Fruit fly (Drosophila melanogaster): ENCODE results near the gene tinc.

The tinc gene

dm6 chr3R:17814191-17814923, 3.0 kb downstream of the tinc start:
- peak; percentile 46 for TF ChIP-seq CG32006 (GFP tag; optimal IDR thresholded peaks at IDR 0.05)
- TF ChIP-seq CG34406 (GFP tag; optimal IDR thresholded peaks at IDR 0.05) = no peak
- TF ChIP-seq CG8319 (GFP tag; optimal IDR thresholded peaks at IDR 0.05) = no peak
- TF ChIP-seq CG15336 (GFP tag; IDR thresholded peaks at IDR 0.05) = no peak
- no peak for TF ChIP-seq dac (GFP tag; optimal IDR thresholded peaks at IDR 0.05)
- TF ChIP-seq Hr38 (GFP tag; optimal IDR thresholded peaks at IDR 0.05) = no peak
- TF ChIP-seq eg (GFP tag; IDR thresholded peaks at IDR 0.05) = 0 out of 3 replicates have a peak, but pooled peaks have one; percentile 43
- TF ChIP-seq CG9139 (GFP tag; optimal IDR thresholded peaks at IDR 0.05) = no peak
- no peak for TF ChIP-seq Ets21C (GFP tag; optimal IDR thresholded peaks at IDR 0.05)
- TF ChIP-seq CG11902 (GFP tag; optimal IDR thresholded peaks at IDR 0.05) = no peak
- TF ChIP-seq topi (GFP tag; optimal IDR thresholded peaks at IDR 0.05) = no peak
- no peak for TF ChIP-seq CG16779 (tag; optimal IDR thresholded peaks at IDR 0.05)
- TF ChIP-seq spab (GFP tag; optimal IDR thresholded peaks at IDR 0.05) = no peak
- TF ChIP-seq CG6808 (GFP tag; optimal IDR thresholded peaks at IDR 0.05) = no peak
- TF ChIP-seq Met (GFP tag; optimal IDR thresholded peaks at IDR 0.05) = no peak
- no peak for TF ChIP-seq dsx (GFP tag; optimal IDR thresholded peaks at IDR 0.05; ENCODE audit: poor library complexity, severe bottlenecking)
- no peak for TF ChIP-seq lz (GFP tag; optimal IDR thresholded peaks at IDR 0.05)
- no peak for TF ChIP-seq Hr39 (GFP tag; optimal IDR thresholded peaks at IDR 0.05)
- peak; percentile 15 for TF ChIP-seq CG10631 (GFP tag; optimal IDR thresholded peaks at IDR 0.05)
- TF ChIP-seq achi (GFP tag; optimal IDR thresholded peaks at IDR 0.05) = no peak
- TF ChIP-seq vri (GFP tag; optimal IDR thresholded peaks at IDR 0.05) = no peak
- TF ChIP-seq Ets96B (tag; optimal IDR thresholded peaks at IDR 0.05) = no peak
- TF ChIP-seq Sox14 (GFP tag; optimal IDR thresholded peaks at IDR 0.05) = no peak
- TF ChIP-seq Gug (GFP tag; IDR thresholded peaks at IDR 0.05) = no peak
- TF ChIP-seq Eip93F (GFP tag; optimal IDR thresholded peaks at IDR 0.05) = no peak
- TF ChIP-seq CG31627 (GFP tag; optimal IDR thresholded peaks at IDR 0.05) = no peak
- TF ChIP-seq esn (GFP tag; optimal IDR thresholded peaks at IDR 0.05) = no peak
- peak; percentile 3 for TF ChIP-seq CG3919 (GFP tag; optimal IDR thresholded peaks at IDR 0.05)
- no peak for TF ChIP-seq fd85E (GFP tag; optimal IDR thresholded peaks at IDR 0.05)
- TF ChIP-seq salr (GFP tag; optimal IDR thresholded peaks at IDR 0.05) = peak in 1 of 2 experiments; percentile 2
- peak; percentile 4 for TF ChIP-seq Lpt (GFP tag; optimal IDR thresholded peaks at IDR 0.05)
- TF ChIP-seq Hr4 (GFP tag; optimal IDR thresholded peaks at IDR 0.05) = peak; percentile 21
- no peak for TF ChIP-seq CG4318 (GFP tag; optimal IDR thresholded peaks at IDR 0.05)
- peak; percentile 33 for TF ChIP-seq Eip78C (GFP tag)
- TF ChIP-seq Smox (GFP tag; optimal IDR thresholded peaks at IDR 0.05) = no peak
- TF ChIP-seq CG6276 (GFP tag; optimal IDR thresholded peaks at IDR 0.05) = no peak

DNA sequence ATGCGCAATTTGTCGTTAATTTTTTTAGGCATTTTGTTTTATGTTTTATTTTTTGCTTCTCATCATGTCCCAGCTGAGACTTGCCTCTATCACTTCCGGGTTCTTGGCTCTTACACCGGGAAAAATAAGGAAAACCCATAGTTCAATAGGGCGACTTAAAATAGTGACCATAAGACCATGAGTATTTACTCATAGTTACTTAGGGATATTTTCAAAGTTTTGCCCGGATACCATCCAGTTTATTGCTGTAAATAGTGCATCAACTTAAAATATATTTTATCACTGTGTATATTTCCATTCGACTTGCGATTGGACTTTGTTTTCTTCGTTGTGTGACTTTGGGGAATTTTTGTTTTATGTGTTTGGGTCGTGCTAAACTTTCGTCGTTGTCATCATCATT, 7.5 kb downstream of the tinc start:
- TF ChIP-seq Hr39 (GFP tag; optimal IDR thresholded peaks at IDR 0.05) = peak; percentile 51
- no peak for TF ChIP-seq CG6276 (GFP tag; optimal IDR thresholded peaks at IDR 0.05)
- peak; percentile 14 for TF ChIP-seq Ets21C (GFP tag; optimal IDR thresholded peaks at IDR 0.05)
- no peak for TF ChIP-seq CG1621 (tag; optimal IDR thresholded peaks at IDR 0.05)
- TF ChIP-seq achi (GFP tag; optimal IDR thresholded peaks at IDR 0.05) = no peak
- no peak for TF ChIP-seq CG6163 (GFP tag; IDR thresholded peaks at IDR 0.05)
- peak; percentile 40 for TF ChIP-seq Sox102F (GFP tag; optimal IDR thresholded peaks at IDR 0.05)
- no peak for TF ChIP-seq Ets96B (tag; optimal IDR thresholded peaks at IDR 0.05)
- peak; percentile 31 for TF ChIP-seq CG31627 (GFP tag; optimal IDR thresholded peaks at IDR 0.05)
- TF ChIP-seq lz (GFP tag; optimal IDR thresholded peaks at IDR 0.05) = peak; percentile 8
- TF ChIP-seq pdm3 (GFP tag; optimal IDR thresholded peaks at IDR 0.05) = no peak
- TF ChIP-seq Blimp-1 (GFP tag; optimal IDR thresholded peaks at IDR 0.05) = no peak
- TF ChIP-seq CG8119 (GFP tag; IDR thresholded peaks at IDR 0.05) = no peak
- TF ChIP-seq CG3919 (GFP tag; optimal IDR thresholded peaks at IDR 0.05) = no peak
- TF ChIP-seq spab (GFP tag; optimal IDR thresholded peaks at IDR 0.05) = no peak
- no peak for TF ChIP-seq Eip78C (GFP tag)
- peak; percentile 10 for TF ChIP-seq Smox (GFP tag; optimal IDR thresholded peaks at IDR 0.05)
- TF ChIP-seq Met (GFP tag; optimal IDR thresholded peaks at IDR 0.05) = peak; percentile 42
- no peak for TF ChIP-seq CG4318 (GFP tag; optimal IDR thresholded peaks at IDR 0.05)
- TF ChIP-seq esn (GFP tag; optimal IDR thresholded peaks at IDR 0.05) = peak; percentile 46
- no peak for TF ChIP-seq CG10669 (GFP tag; optimal IDR thresholded peaks at IDR 0.05)
- TF ChIP-seq fd59A (GFP tag; optimal IDR thresholded peaks at IDR 0.05) = no peak
- no peak for TF ChIP-seq CG32006 (GFP tag; optimal IDR thresholded peaks at IDR 0.05)
